Worm (Caenorhabditis elegans) whole organism, early embryonic: ENCODE data around the gene dsl-4.

ENCODE experiments used
- B0310.2 ChIP-seq: sonication (generic microtip); optimal IDR thresholded peaks from 2 replicates; lab custom pipeline; 2016; ENCODE audit warnings: mild to moderate bottlenecking, missing genetic modification characterization, missing compliant biosample characterization
- F13C5.2 ChIP-seq: sonication (generic microtip); optimal IDR thresholded peaks from 2 replicates; lab custom pipeline; 2017; ENCODE audit warnings: mild to moderate bottlenecking, missing genetic modification characterization, inconsistent platforms, missing compliant biosample characterization
- aly-1 ChIP-seq: sonication (generic microtip); optimal IDR thresholded peaks from 2 replicates; lab custom pipeline; 2016; ENCODE audit warnings: missing genetic modification characterization, missing compliant biosample characterization
- ama-1 ChIP-seq: fragments of 150-350 bp; optimal IDR thresholded peaks from 2 replicates; lab custom pipeline; 2014
- ceh-13 ChIP-seq: fragments of 200-800 bp; sonication (Bioruptor generic); optimal IDR thresholded peaks from 2 replicates; lab custom pipeline; 2018; ENCODE audit warnings: mild to moderate bottlenecking, missing genetic modification characterization, missing compliant biosample characterization
- ceh-36 ChIP-seq: sonication (generic microtip); optimal IDR thresholded peaks from 2 replicates; lab custom pipeline; 2016; ENCODE audit warnings: missing genetic modification characterization, inconsistent platforms, missing compliant biosample characterization
- ets-7 ChIP-seq: sonication (generic microtip); optimal IDR thresholded peaks from 2 replicates; lab custom pipeline; 2016; ENCODE audit warnings: missing genotype, missing genetic modification characterization, missing compliant biosample characterization
- flt-1 ChIP-seq: fragments of 200-800 bp; sonication (Bioruptor generic); IDR thresholded peaks from 2 replicates; pipeline ENCODE4 v1.3.6; 2022; ENCODE audit warnings: missing genetic modification characterization, missing compliant biosample characterization
- hmg-4 ChIP-seq: fragments of 200-800 bp; sonication (Bioruptor generic); optimal IDR thresholded peaks from 2 replicates; lab custom pipeline; 2018; ENCODE audit warnings: mild to moderate bottlenecking, missing genetic modification characterization, missing compliant biosample characterization
- hnd-1 ChIP-seq: sonication (generic microtip); optimal IDR thresholded peaks from 2 replicates; lab custom pipeline; 2016; ENCODE audit warnings: missing genetic modification characterization, missing compliant biosample characterization
- pes-1 ChIP-seq: fragments of 200-800 bp; sonication (Bioruptor generic); IDR thresholded peaks from 2 replicates; pipeline ENCODE4 v1.3.6; 2022; ENCODE audit warnings: missing genetic modification reagents, missing genetic modification characterization, missing compliant biosample characterization
- tbx-37 ChIP-seq: fragments of 200-800 bp; sonication (Bioruptor generic); conservative IDR thresholded peaks from 2 replicates; pipeline ENCODE4 v1.3.6; 2022; ENCODE audit warnings: missing genetic modification reagents, missing genetic modification characterization, missing compliant biosample characterization
- tra-4 ChIP-seq: sonication (generic microtip); optimal IDR thresholded peaks from 2 replicates; lab custom pipeline; 2017; ENCODE audit warnings: missing genetic modification characterization, missing compliant biosample characterization

DNA sequence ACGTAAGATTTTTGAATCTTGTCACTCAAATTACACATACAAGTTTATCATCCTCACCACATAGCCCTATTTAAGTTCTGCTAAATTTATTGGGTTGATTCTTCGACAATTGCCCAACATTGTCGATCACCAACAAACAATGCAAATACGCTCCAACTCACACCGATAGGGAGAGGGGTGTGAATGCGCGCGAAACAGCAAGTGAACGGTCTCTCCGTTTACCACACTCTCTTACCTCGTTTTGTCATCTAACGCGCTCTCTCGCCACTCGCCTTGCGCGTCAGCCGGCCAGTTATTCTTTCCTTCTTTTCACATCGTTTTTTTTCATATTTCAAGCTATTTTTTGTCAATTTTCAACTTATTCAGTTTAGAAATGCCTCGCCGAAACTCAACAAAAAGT, 11.8 kb downstream of the dsl-4 start, which contains the start of gene F16B12.6:
- no peak for TF ChIP-seq B0310.2
- TF ChIP-seq ama-1 (lab: Kevin White, UChicago) = no peak
- no peak for TF ChIP-seq ceh-13 (GFP tag; lab: Kevin White, UChicago)
- peak; percentile 57 for TF ChIP-seq F13C5.2 (tag; lab: Kevin White, UChicago)
- no peak for TF ChIP-seq pes-1 (GFP tag; lab: Robert Waterston, UW)
- TF ChIP-seq ceh-36 (tag; lab: Kevin White, UChicago) = no peak
- TF ChIP-seq tbx-37 (GFP tag; lab: Robert Waterston, UW) = no peak
- no peak for TF ChIP-seq flt-1 (GFP tag; lab: Robert Waterston, UW)
- TF ChIP-seq tra-4 = no peak
- no peak for TF ChIP-seq aly-1 (tag; lab: Kevin White, UChicago)
- no peak for TF ChIP-seq ets-7
- TF ChIP-seq hmg-4 = peak; percentile 45
- no peak for TF ChIP-seq hnd-1 (tag; lab: Kevin White, UChicago)
